Fruit fly (Drosophila melanogaster) whole organism, embryonic: ENCODE results near the gene phr6-4.

ENCODE experiments used
- Aef1 ChIP-seq: fragments of 200-800 bp; sonication (Bioruptor generic); IDR thresholded peaks from 3 replicates; pipeline ENCODE4 v1.3.6; 2022; ENCODE audit warnings: missing biosample characterization, missing genetic modification characterization
- Asciz ChIP-seq: fragments of 200-800 bp; sonication (Bioruptor generic); optimal IDR thresholded peaks from 2 replicates; lab custom pipeline; 2017; ENCODE audit warnings: missing biosample characterization, mild to moderate bottlenecking, missing genetic modification characterization, missing genetic modification reagents
- B-H2 ChIP-seq: fragments of 200-800 bp; sonication (Bioruptor generic); optimal IDR thresholded peaks from 2 replicates; lab custom pipeline; 2018; ENCODE audit warnings: missing biosample characterization, mild to moderate bottlenecking, missing genetic modification characterization
- Bgb ChIP-seq: fragments of 200-800 bp; sonication (Bioruptor generic); IDR thresholded peaks from 2 replicates; pipeline ENCODE4 v1.3.6; 2022; ENCODE audit warnings: missing biosample characterization, missing genetic modification characterization; ENCODE audit not compliant: partially characterized antibody
- BtbVII ChIP-seq: fragments of 200-800 bp; sonication (Bioruptor generic); optimal IDR thresholded peaks from 3 replicates; lab custom pipeline; 2017; ENCODE audit warnings: missing biosample characterization, mild to moderate bottlenecking, missing genetic modification characterization
- CG11398 ChIP-seq: fragments of 200-800 bp; sonication (Bioruptor generic); optimal IDR thresholded peaks from 2 replicates; lab custom pipeline; 2016; ENCODE audit warnings: missing biosample characterization, missing genetic modification characterization
- CG12744 ChIP-seq: fragments of 200-800 bp; sonication (Bioruptor generic); optimal IDR thresholded peaks from 2 replicates; lab custom pipeline; 2016; ENCODE audit warnings: missing biosample characterization, missing genetic modification characterization
- CG12942 ChIP-seq: fragments of 200-800 bp; sonication (Bioruptor generic); optimal IDR thresholded peaks from 3 replicates; lab custom pipeline; 2016; ENCODE audit warnings: missing biosample characterization, missing genetic modification characterization
- CG13287 ChIP-seq: fragments of 200-800 bp; sonication (Bioruptor generic); IDR thresholded peaks from 2 replicates; pipeline ENCODE4 v1.3.6; 2022; ENCODE audit warnings: missing biosample characterization, missing genetic modification characterization; ENCODE audit not compliant: partially characterized antibody
- CG14710 ChIP-seq: fragments of 200-800 bp; sonication (Bioruptor generic); optimal IDR thresholded peaks from 3 replicates; lab custom pipeline; 2019; ENCODE audit warnings: missing biosample characterization, mild to moderate bottlenecking, missing genetic modification characterization, moderate library complexity
- CG18619 ChIP-seq: fragments of 200-800 bp; sonication (Bioruptor generic); optimal IDR thresholded peaks from 3 replicates; lab custom pipeline; 2017; ENCODE audit warnings: missing biosample characterization, mild to moderate bottlenecking, missing genetic modification characterization
- CG2129 ChIP-seq: fragments of 200-800 bp; sonication (Bioruptor generic); IDR thresholded peaks from 2 replicates; pipeline ENCODE4 v1.3.6; 2022; ENCODE audit warnings: missing biosample characterization, missing genetic modification characterization; ENCODE audit not compliant: partially characterized antibody
- CG2199 ChIP-seq: fragments of 200-800 bp; sonication (Bioruptor generic); IDR thresholded peaks from 3 replicates; pipeline ENCODE4 v1.3.6; 2022; ENCODE audit warnings: missing biosample characterization, missing genetic modification characterization
- CG34224 ChIP-seq: fragments of 200-800 bp; sonication (Bioruptor generic); IDR thresholded peaks from 3 replicates; pipeline ENCODE4 v1.3.6; 2022; ENCODE audit warnings: missing biosample characterization, missing genetic modification characterization; ENCODE audit not compliant: partially characterized antibody
- CG3847 ChIP-seq: fragments of 200-800 bp; sonication (Bioruptor generic); IDR thresholded peaks from 2 replicates; pipeline ENCODE4 v1.3.6; 2022; ENCODE audit warnings: missing biosample characterization, missing genetic modification characterization
- CG43689 ChIP-seq: fragments of 200-800 bp; sonication (Bioruptor generic); IDR thresholded peaks from 2 replicates; pipeline ENCODE4 v1.3.6; 2022; ENCODE audit warnings: missing biosample characterization, missing genetic modification characterization
- CG8359 ChIP-seq: fragments of 200-800 bp; sonication (Bioruptor generic); optimal IDR thresholded peaks from 2 replicates; lab custom pipeline; 2017; ENCODE audit warnings: missing biosample characterization, mild to moderate bottlenecking, missing genetic modification characterization, borderline replicate concordance
- CG8944 ChIP-seq: fragments of 200-800 bp; sonication (Bioruptor generic); optimal IDR thresholded peaks from 3 replicates; lab custom pipeline; 2016; ENCODE audit warnings: missing biosample characterization, missing genetic modification characterization
- Camta ChIP-seq: fragments of 200-800 bp; sonication (Bioruptor generic); optimal IDR thresholded peaks from 2 replicates; lab custom pipeline; 2016; ENCODE audit warnings: missing biosample characterization, missing genetic modification characterization
- CrebB ChIP-seq: fragments of 200-800 bp; sonication (Bioruptor generic); optimal IDR thresholded peaks from 3 replicates; lab custom pipeline; 2018; ENCODE audit warnings: missing biosample characterization, mild to moderate bottlenecking, missing genetic modification characterization
- Deaf1 ChIP-seq: fragments of 200-800 bp; optimal IDR thresholded peaks from 3 replicates; lab custom pipeline; 2019; ENCODE audit warnings: missing biosample characterization, mild to moderate bottlenecking, missing genetic modification characterization, moderate library complexity
- Dll ChIP-seq: fragments of 200-800 bp; sonication (Bioruptor generic); IDR thresholded peaks from 4 replicates; pipeline ENCODE4 v1.3.6; 2022; ENCODE audit warnings: missing biosample characterization, missing genetic modification characterization; ENCODE audit not compliant: partially characterized antibody
- Hand ChIP-seq: fragments of 200-800 bp; sonication (Bioruptor generic); optimal IDR thresholded peaks from 2 replicates; lab custom pipeline; 2017; ENCODE audit warnings: mild to moderate bottlenecking, missing biosample characterization, missing genetic modification reagents, missing genetic modification characterization
- NC2α ChIP-seq: fragments of 200-800 bp; sonication (Bioruptor generic); optimal IDR thresholded peaks from 2 replicates; lab custom pipeline; 2016; ENCODE audit warnings: missing biosample characterization, missing genetic modification characterization
- NfI ChIP-seq: fragments of 200-800 bp; sonication (Bioruptor generic); optimal IDR thresholded peaks from 3 replicates; lab custom pipeline; 2018; ENCODE audit warnings: missing biosample characterization, mild to moderate bottlenecking, missing genetic modification characterization, moderate library complexity
- Ptx1 ChIP-seq: fragments of 200-800 bp; sonication (Bioruptor generic); IDR thresholded peaks from 2 replicates; pipeline ENCODE4 v1.3.6; 2022; ENCODE audit warnings: missing biosample characterization, missing genetic modification characterization
- Sox100B ChIP-seq: fragments of 200-800 bp; sonication (Bioruptor generic); optimal IDR thresholded peaks from 3 replicates; lab custom pipeline; 2018; ENCODE audit warnings: missing biosample characterization, mild to moderate bottlenecking, missing genetic modification characterization
- Xrp1 ChIP-seq: fragments of 200-800 bp; sonication (Bioruptor generic); IDR thresholded peaks from 2 replicates; pipeline ENCODE4 v1.3.6; 2022; ENCODE audit warnings: missing biosample characterization, missing genetic modification characterization
- ato ChIP-seq: fragments of 200-800 bp; sonication (Bioruptor generic); IDR thresholded peaks from 2 replicates; pipeline ENCODE4 v1.3.6; 2022; ENCODE audit warnings: missing biosample characterization, missing genetic modification characterization; ENCODE audit not compliant: partially characterized antibody
- chinmo ChIP-seq: fragments of 200-800 bp; sonication (Bioruptor generic); IDR thresholded peaks from 4 replicates; pipeline ENCODE4 v1.3.6; 2022; ENCODE audit warnings: missing biosample characterization, missing genetic modification characterization; ENCODE audit not compliant: partially characterized antibody
- da ChIP-seq: fragments of 200-800 bp; sonication (Bioruptor generic); optimal IDR thresholded peaks from 2 replicates; lab custom pipeline; 2016; ENCODE audit warnings: missing biosample characterization, missing genetic modification characterization
- dati ChIP-seq: fragments of 200-800 bp; sonication (Bioruptor generic); IDR thresholded peaks from 2 replicates; pipeline ENCODE4 v1.3.6; 2022; ENCODE audit warnings: missing biosample characterization, missing genetic modification characterization
- dmrt11E ChIP-seq: fragments of 200-800 bp; sonication (Bioruptor generic); optimal IDR thresholded peaks from 3 replicates; lab custom pipeline; 2018; ENCODE audit warnings: missing biosample characterization, mild to moderate bottlenecking, missing genetic modification characterization, moderate library complexity
- emc ChIP-seq: fragments of 200-800 bp; sonication (Bioruptor generic); optimal IDR thresholded peaks from 2 replicates; lab custom pipeline; 2016; ENCODE audit warnings: missing biosample characterization, missing genetic modification characterization
- en ChIP-seq: fragments of 200-800 bp; sonication (Bioruptor generic); optimal IDR thresholded peaks from 2 replicates; lab custom pipeline; 2016; ENCODE audit warnings: missing biosample characterization, missing genetic modification characterization
- eyg ChIP-seq: fragments of 200-800 bp; sonication (Bioruptor generic); optimal IDR thresholded peaks from 3 replicates; lab custom pipeline; 2016; ENCODE audit warnings: missing biosample characterization, missing genetic modification characterization
- fd3F ChIP-seq: fragments of 200-800 bp; sonication (Bioruptor generic); optimal IDR thresholded peaks from 2 replicates; lab custom pipeline; 2018; ENCODE audit warnings: missing biosample characterization, mild to moderate bottlenecking, missing genetic modification characterization, moderate library complexity
- ftz-f1 ChIP-seq: fragments of 200-800 bp; sonication (Bioruptor generic); optimal IDR thresholded peaks from 2 replicates; lab custom pipeline; 2016; ENCODE audit warnings: missing biosample characterization, missing genetic modification characterization
- gro ChIP-seq: fragments of 200-800 bp; sonication (Bioruptor generic); optimal IDR thresholded peaks from 2 replicates; lab custom pipeline; 2016; ENCODE audit warnings: missing biosample characterization, missing genetic modification characterization
- gsb-n ChIP-seq: fragments of 200-800 bp; sonication (Bioruptor generic); optimal IDR thresholded peaks from 3 replicates; lab custom pipeline; 2018; ENCODE audit warnings: missing biosample characterization, mild to moderate bottlenecking, missing genetic modification characterization
- ham ChIP-seq: fragments of 200-800 bp; sonication (Bioruptor generic); IDR thresholded peaks from 2 replicates; pipeline ENCODE4 v1.3.6; 2022; ENCODE audit warnings: missing biosample characterization, missing genetic modification characterization
- jumu ChIP-seq: fragments of 200-800 bp; sonication (Bioruptor generic); optimal IDR thresholded peaks from 3 replicates; lab custom pipeline; 2016; ENCODE audit warnings: missing biosample characterization, missing genetic modification characterization
- lola ChIP-seq, 3 experiments: fragments of >200 bp in 2 of 3; fragments of 200-800 bp in 1 of 3; sonication (Bioruptor generic) in 1 of 3; optimal IDR thresholded peaks; 2 replicates each; lab custom pipeline; 2017 to 2019; ENCODE audit warnings: missing biosample characterization in 3 of 3, missing genetic modification characterization in 3 of 3, mild to moderate bottlenecking in 1 of 3, moderate library complexity in 1 of 3
- otp ChIP-seq: fragments of 200-800 bp; sonication (Bioruptor generic); IDR thresholded peaks from 3 replicates; pipeline ENCODE4, ENCODE4 v1.3.6; 2022; ENCODE audit warnings: missing biosample characterization, missing genetic modification characterization
- pan ChIP-seq, 4 experiments: fragments of >200 bp in 3 of 4; fragments of 200-800 bp in 1 of 4; sonication (Bioruptor generic) in 1 of 4; optimal IDR thresholded peaks in 3 of 4; IDR thresholded peaks in 1 of 4; 2 replicates each; pipeline versions ENCODE4 v1.3.6 to Lab custom; 2017 to 2022; ENCODE audit warnings: missing biosample characterization in 2 of 4, missing genetic modification characterization in 2 of 4, mixed read lengths in 1 of 4
- phol ChIP-seq: fragments of 200-800 bp; sonication (Bioruptor generic); optimal IDR thresholded peaks from 3 replicates; lab custom pipeline; 2018; ENCODE audit warnings: missing biosample characterization, mild to moderate bottlenecking, missing genetic modification characterization, moderate library complexity
- shn ChIP-seq: fragments of 200-800 bp; sonication (Bioruptor generic); optimal IDR thresholded peaks from 3 replicates; lab custom pipeline; 2016; ENCODE audit warnings: missing biosample characterization, missing genetic modification characterization
- trem ChIP-seq: fragments of 200-800 bp; optimal IDR thresholded peaks from 3 replicates; lab custom pipeline; 2019; ENCODE audit warnings: missing biosample characterization, mild to moderate bottlenecking, missing genetic modification characterization, moderate library complexity
- twi ChIP-seq: fragments of 200-800 bp; optimal IDR thresholded peaks from 2 replicates; lab custom pipeline; 2019; ENCODE audit warnings: missing biosample characterization, mild to moderate bottlenecking, missing genetic modification characterization, moderate library complexity

phr6-4 gene

DNA sequence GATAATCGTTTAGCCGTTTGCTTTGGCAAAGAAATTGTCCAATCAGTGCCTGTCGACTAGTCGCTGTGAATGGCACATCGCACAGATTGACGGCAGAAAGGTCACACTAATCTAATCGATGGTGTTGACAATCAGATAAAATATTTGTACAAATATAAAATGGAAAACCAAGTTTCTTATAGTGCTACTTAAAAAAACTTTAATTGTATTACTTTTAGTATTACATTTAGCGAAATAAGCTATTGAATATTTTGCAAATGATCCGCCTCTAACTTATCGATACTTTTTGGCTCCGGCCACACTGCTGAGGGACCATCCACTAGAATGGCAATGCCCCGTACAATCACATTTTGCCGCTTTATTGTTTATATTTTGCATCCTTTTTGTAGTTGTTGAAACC lies 10.5 kb upstream of the phr6-4 start, which contains the start of the genes brun and CG2614 (continued):
- TF ChIP-seq CG8359 (GFP tag; lab: Kevin White, UChicago): no peak
- TF ChIP-seq Xrp1 (GFP tag; lab: Robert Waterston, UW): peak; percentile 69
- TF ChIP-seq B-H2 (GFP tag; lab: Kevin White, UChicago): no peak
- TF ChIP-seq CrebB: peak; percentile 16
- TF ChIP-seq CG2129 (GFP tag; lab: Robert Waterston, UW): peak; percentile 87
- peak; percentile 41 for TF ChIP-seq eyg (GFP tag; lab: Kevin White, UChicago)
- no peak for TF ChIP-seq Hand
- peak; percentile 66 for TF ChIP-seq CG8944 (GFP tag; lab: Kevin White, UChicago)
- TF ChIP-seq ham: no peak
- TF ChIP-seq gsb-n (tag; lab: Kevin White, UChicago): no peak
- TF ChIP-seq trem: peak; percentile 80
- TF ChIP-seq CG18619 (GFP tag; lab: Kevin White, UChicago): peak; percentile 39
- peak; percentile 54 for TF ChIP-seq emc (GFP tag; lab: Kevin White, UChicago)
- no peak for TF ChIP-seq pan (optimal IDR thresholded peaks at IDR 0.05; lab: Kevin White, UChicago)
- TF ChIP-seq pan (GFP tag; optimal IDR thresholded peaks at IDR 0.05 in 1 of 2, IDR thresholded peaks at IDR 0.05 in 1 of 2): no peak
- no peak for TF ChIP-seq Asciz (GFP tag; lab: Kevin White, UChicago)
- peak; percentile 82 for TF ChIP-seq Bgb (GFP tag; lab: Robert Waterston, UW)
- no peak for TF ChIP-seq gro (GFP tag; lab: Kevin White, UChicago)
- peak; percentile 88 for TF ChIP-seq Ptx1 (GFP tag; lab: Robert Waterston, UW)
- peak; percentile 13 for TF ChIP-seq CG11398 (GFP tag; lab: Kevin White, UChicago)
- TF ChIP-seq Deaf1: no peak
- peak; percentile 34 for TF ChIP-seq ftz-f1 (GFP tag; lab: Kevin White, UChicago)
- peak; percentile 47 for TF ChIP-seq da (GFP tag; lab: Kevin White, UChicago)
- TF ChIP-seq dmrt11E: peak; percentile 69
- TF ChIP-seq fd3F (GFP tag; lab: Kevin White, UChicago): peak; percentile 34
- TF ChIP-seq en (GFP tag; lab: Kevin White, UChicago): no peak
- peak; percentile 80 for TF ChIP-seq Aef1 (GFP tag; lab: Robert Waterston, UW)
- TF ChIP-seq NC2α (GFP tag; lab: Kevin White, UChicago): peak; percentile 14
- no peak; the same call in 1 of the 2 replicates for TF ChIP-seq ato
- peak; percentile 91 for TF ChIP-seq CG34224
- peak; percentile 68 for TF ChIP-seq Camta (GFP tag; lab: Kevin White, UChicago)
- peak; percentile 81 for TF ChIP-seq phol
- TF ChIP-seq CG2199 (GFP tag; lab: Robert Waterston, UW): no peak
- TF ChIP-seq CG43689 (GFP tag; lab: Robert Waterston, UW): no peak
- peak in 1 of 3 experiments; percentile 70 for TF ChIP-seq lola (GFP tag; optimal IDR thresholded peaks at IDR 0.05; lab: Kevin White, UChicago)
- no peak for TF ChIP-seq BtbVII (GFP tag; lab: Kevin White, UChicago)
- no peak for TF ChIP-seq Sox100B (GFP tag; lab: Kevin White, UChicago)
- TF ChIP-seq twi (tag; lab: Kevin White, UChicago): no peak
- TF ChIP-seq CG12744 (GFP tag; lab: Kevin White, UChicago): peak; percentile 18
- no peak for TF ChIP-seq dati (GFP tag; lab: Robert Waterston, UW)
- TF ChIP-seq CG12942: peak; percentile 69
- peak; percentile 82 for TF ChIP-seq jumu
- peak; percentile 85 for TF ChIP-seq CG3847 (GFP tag; lab: Robert Waterston, UW)
- peak; percentile 18; the same call in 1 of the 3 replicates for TF ChIP-seq otp
- TF ChIP-seq CG14710 (tag; lab: Kevin White, UChicago): peak; percentile 86
- peak; percentile 59 for TF ChIP-seq shn (GFP tag; lab: Kevin White, UChicago)
- TF ChIP-seq CG13287 (GFP tag; lab: Robert Waterston, UW): peak; percentile 96
- peak; percentile 95 for TF ChIP-seq Dll
- peak; percentile 76; the same call in 2 of the 4 replicates for TF ChIP-seq chinmo (GFP tag; lab: Robert Waterston, UW)
- TF ChIP-seq NfI (GFP tag; lab: Kevin White, UChicago): no peak
